Fruit fly (Drosophila melanogaster) whole organism, embryonic: Measurements from ENCODE around the gene ND-30.

Experiments used
- CG10209 ChIP-seq: fragments of 200-800 bp; sonication (Bioruptor generic); optimal IDR thresholded peaks from 3 replicates; lab custom pipeline; 2017; ENCODE audit warnings: missing biosample characterization, mild to moderate bottlenecking, missing genetic modification characterization, missing genetic modification reagents
- CG10565 ChIP-seq: fragments of 200-800 bp; sonication (Bioruptor generic); optimal IDR thresholded peaks from 3 replicates; lab custom pipeline; 2016; ENCODE audit warnings: missing biosample characterization, mild to moderate bottlenecking, missing genetic modification characterization
- CG11093 ChIP-seq: fragments of 200-800 bp; sonication (Bioruptor generic); IDR thresholded peaks from 3 replicates; pipeline ENCODE4 v1.3.6; 2022; ENCODE audit warnings: missing biosample characterization, missing genetic modification characterization
- CG11398 ChIP-seq: fragments of 200-800 bp; sonication (Bioruptor generic); optimal IDR thresholded peaks from 2 replicates; lab custom pipeline; 2016; ENCODE audit warnings: missing biosample characterization, missing genetic modification characterization
- CG12769 ChIP-seq: fragments of 200-800 bp; sonication (Bioruptor generic); optimal IDR thresholded peaks from 2 replicates; lab custom pipeline; 2019; ENCODE audit warnings: missing biosample characterization, mild to moderate bottlenecking, missing genetic modification characterization, moderate library complexity
- CG13775 ChIP-seq: fragments of 200-800 bp; sonication (Bioruptor generic); optimal IDR thresholded peaks from 3 replicates; lab custom pipeline; 2017; ENCODE audit warnings: missing biosample characterization, mild to moderate bottlenecking, missing genetic modification characterization
- CG14441 ChIP-seq: fragments of 200-800 bp; sonication (Bioruptor generic); IDR thresholded peaks from 2 replicates; pipeline ENCODE4 v1.3.6; 2022; ENCODE audit warnings: missing biosample characterization, missing genetic modification characterization
- CG14710 ChIP-seq: fragments of 200-800 bp; sonication (Bioruptor generic); optimal IDR thresholded peaks from 3 replicates; lab custom pipeline; 2019; ENCODE audit warnings: missing biosample characterization, mild to moderate bottlenecking, missing genetic modification characterization, moderate library complexity
- CG15073 ChIP-seq: fragments of 200-800 bp; sonication (Bioruptor generic); optimal IDR thresholded peaks from 2 replicates; lab custom pipeline; 2016; ENCODE audit warnings: missing biosample characterization, missing genetic modification characterization
- CG17385 ChIP-seq: fragments of 200-800 bp; sonication (Bioruptor generic); optimal IDR thresholded peaks from 3 replicates; lab custom pipeline; 2018; ENCODE audit warnings: missing biosample characterization, mild to moderate bottlenecking, missing genetic modification characterization
- CG1832 ChIP-seq: fragments of 200-800 bp; sonication (Bioruptor generic); optimal IDR thresholded peaks from 2 replicates; lab custom pipeline; 2017; ENCODE audit warnings: missing biosample characterization, mild to moderate bottlenecking, missing genetic modification characterization, inconsistent platforms
- CG18764 ChIP-seq: fragments of 200-800 bp; sonication (Bioruptor generic); optimal IDR thresholded peaks from 3 replicates; lab custom pipeline; 2016; ENCODE audit warnings: missing biosample characterization, missing genetic modification characterization
- CG2129 ChIP-seq: fragments of 200-800 bp; sonication (Bioruptor generic); IDR thresholded peaks from 2 replicates; pipeline ENCODE4 v1.3.6; 2022; ENCODE audit warnings: missing biosample characterization, missing genetic modification characterization; ENCODE audit not compliant: partially characterized antibody
- CG2889 ChIP-seq: fragments of 200-800 bp; sonication (Bioruptor generic); IDR thresholded peaks from 3 replicates; pipeline ENCODE4 v1.3.6; 2022; ENCODE audit warnings: missing biosample characterization, missing genetic modification characterization
- CG31224 ChIP-seq: fragments of 200-800 bp; sonication (Bioruptor generic); IDR thresholded peaks from 2 replicates; pipeline ENCODE4 v1.3.6; 2022; ENCODE audit warnings: missing biosample characterization, missing genetic modification characterization
- CG3847 ChIP-seq: fragments of 200-800 bp; sonication (Bioruptor generic); IDR thresholded peaks from 2 replicates; pipeline ENCODE4 v1.3.6; 2022; ENCODE audit warnings: missing biosample characterization, missing genetic modification characterization
- CG4707 ChIP-seq: fragments of 200-800 bp; sonication (Bioruptor generic); optimal IDR thresholded peaks from 2 replicates; lab custom pipeline; 2018; ENCODE audit warnings: missing biosample characterization, mild to moderate bottlenecking, missing genetic modification characterization, moderate library complexity
- CG5245 ChIP-seq: fragments of 200-800 bp; sonication (Bioruptor generic); optimal IDR thresholded peaks from 3 replicates; lab custom pipeline; 2016; ENCODE audit warnings: missing biosample characterization, missing genetic modification characterization
- CG6272 ChIP-seq: fragments of 200-800 bp; sonication (Bioruptor generic); IDR thresholded peaks from 2 replicates; pipeline ENCODE4 v1.3.6; 2022; ENCODE audit warnings: missing biosample characterization, missing genetic modification characterization
- CG7357 ChIP-seq: fragments of 200-800 bp; sonication (Bioruptor generic); IDR thresholded peaks from 3 replicates; pipeline ENCODE4 v1.3.6; 2022; ENCODE audit warnings: missing biosample characterization, missing genetic modification characterization
- CG7556 ChIP-seq: fragments of 200-800 bp; sonication (Bioruptor generic); optimal IDR thresholded peaks from 2 replicates; lab custom pipeline; 2017; ENCODE audit warnings: missing biosample characterization, mild to moderate bottlenecking, missing genetic modification characterization
- CG7839 ChIP-seq: fragments of 200-800 bp; sonication (Bioruptor generic); optimal IDR thresholded peaks from 3 replicates; lab custom pipeline; 2018; ENCODE audit warnings: missing biosample characterization, mild to moderate bottlenecking, missing genetic modification characterization, moderate library complexity
- Gug ChIP-seq: fragments of 200-800 bp; sonication (Bioruptor generic); IDR thresholded peaks from 4 replicates; pipeline ENCODE4 v1.3.6; 2022; ENCODE audit warnings: missing biosample characterization, missing genetic modification characterization
- Max ChIP-seq: fragments of 200-800 bp; sonication (Bioruptor generic); optimal IDR thresholded peaks from 2 replicates; lab custom pipeline; 2016; ENCODE audit warnings: missing biosample characterization, mild to moderate bottlenecking, missing genetic modification characterization
- Neu2 ChIP-seq: fragments of 200-800 bp; sonication (Bioruptor generic); optimal IDR thresholded peaks from 3 replicates; lab custom pipeline; 2016; ENCODE audit warnings: missing biosample characterization, missing genetic modification characterization, borderline replicate concordance
- Ssrp ChIP-seq: fragments of 200-800 bp; sonication (Bioruptor generic); optimal IDR thresholded peaks from 2 replicates; lab custom pipeline; 2018; ENCODE audit warnings: missing biosample characterization, mild to moderate bottlenecking, missing genetic modification characterization, moderate library complexity
- TFAM ChIP-seq: fragments of 200-800 bp; sonication (Bioruptor generic); optimal IDR thresholded peaks from 2 replicates; lab custom pipeline; 2017; ENCODE audit warnings: missing biosample characterization, missing genetic modification characterization, inconsistent platforms
- Tbp ChIP-seq: fragments of >200 bp; optimal IDR thresholded peaks from 2 replicates; lab custom pipeline; 2018; ENCODE audit warnings: missing biosample characterization, missing genetic modification characterization
- amos ChIP-seq: fragments of 200-800 bp; sonication (Bioruptor generic); IDR thresholded peaks from 2 replicates; pipeline ENCODE4 v1.3.6; 2022; ENCODE audit warnings: missing biosample characterization, missing genetic modification characterization; ENCODE audit not compliant: partially characterized antibody
- dmrt99B ChIP-seq: fragments of 200-800 bp; sonication (Bioruptor generic); optimal IDR thresholded peaks from 2 replicates; lab custom pipeline; 2018; ENCODE audit warnings: missing biosample characterization, mild to moderate bottlenecking, missing genetic modification characterization, moderate library complexity
- esg ChIP-seq: fragments of 200-800 bp; sonication (Bioruptor generic); conservative IDR thresholded peaks from 2 replicates; pipeline ENCODE4 v1.3.6; 2022; ENCODE audit warnings: missing biosample characterization, missing genetic modification characterization
- fd96Cb ChIP-seq: fragments of 200-800 bp; sonication (Bioruptor generic); optimal IDR thresholded peaks from 2 replicates; lab custom pipeline; 2018; ENCODE audit warnings: missing biosample characterization, mild to moderate bottlenecking, missing genetic modification characterization, moderate library complexity
- gcm2 ChIP-seq: fragments of 200-800 bp; sonication (Bioruptor generic); optimal IDR thresholded peaks from 2 replicates; lab custom pipeline; 2016; ENCODE audit warnings: missing biosample characterization, missing genetic modification characterization
- gem ChIP-seq: fragments of 200-800 bp; sonication (Bioruptor generic); optimal IDR thresholded peaks from 2 replicates; lab custom pipeline; 2019; ENCODE audit warnings: missing biosample characterization, mild to moderate bottlenecking, missing genetic modification characterization, moderate library complexity
- gfzf ChIP-seq: fragments of 200-800 bp; sonication (Bioruptor generic); optimal IDR thresholded peaks from 2 replicates; lab custom pipeline; 2016; ENCODE audit warnings: missing biosample characterization, mild to moderate bottlenecking, missing genetic modification characterization, moderate library complexity
- lilli ChIP-seq: fragments of 200-800 bp; sonication (Bioruptor generic); optimal IDR thresholded peaks from 3 replicates; lab custom pipeline; 2016; ENCODE audit warnings: missing biosample characterization, missing genetic modification characterization
- mld ChIP-seq: fragments of 200-800 bp; sonication (Bioruptor generic); IDR thresholded peaks from 3 replicates; pipeline ENCODE4 v1.3.6; 2022; ENCODE audit warnings: missing biosample characterization, missing genetic modification characterization; ENCODE audit not compliant: partially characterized antibody
- nerfin-1 ChIP-seq: fragments of 200-800 bp; sonication (Bioruptor generic); optimal IDR thresholded peaks from 3 replicates; lab custom pipeline; 2019; ENCODE audit warnings: missing biosample characterization, mild to moderate bottlenecking, missing genetic modification characterization, moderate library complexity
- org-1 ChIP-seq: fragments of 200-800 bp; sonication (Bioruptor generic); optimal IDR thresholded peaks from 2 replicates; lab custom pipeline; 2017; ENCODE audit warnings: missing biosample characterization, missing genetic modification characterization
- pfk ChIP-seq: fragments of 200-800 bp; sonication (Bioruptor generic); optimal IDR thresholded peaks from 2 replicates; lab custom pipeline; 2018; ENCODE audit warnings: missing biosample characterization, mild to moderate bottlenecking, missing genetic modification characterization, moderate library complexity
- sens-2 ChIP-seq: fragments of 200-800 bp; sonication (Bioruptor generic); IDR thresholded peaks from 2 replicates; pipeline ENCODE4 v1.3.6; 2022; ENCODE audit warnings: missing biosample characterization, missing genetic modification characterization
- so ChIP-seq: fragments of 200-800 bp; sonication (Bioruptor generic); IDR thresholded peaks from 3 replicates; pipeline ENCODE4 v1.3.6; 2022; ENCODE audit warnings: missing biosample characterization, missing genetic modification characterization
- ssp ChIP-seq: fragments of 200-800 bp; sonication (Bioruptor generic); IDR thresholded peaks from 2 replicates; pipeline ENCODE4 v1.3.6; 2022; ENCODE audit warnings: missing biosample characterization, missing genetic modification characterization
- tap ChIP-seq: fragments of 200-800 bp; optimal IDR thresholded peaks from 3 replicates; lab custom pipeline; 2019; ENCODE audit warnings: missing biosample characterization, mild to moderate bottlenecking, missing genetic modification characterization, moderate library complexity
- tin ChIP-seq: fragments of 200-800 bp; sonication (Bioruptor generic); optimal IDR thresholded peaks from 3 replicates; lab custom pipeline; 2016; ENCODE audit warnings: missing biosample characterization, missing genetic modification characterization
- trh ChIP-seq: fragments of 200-800 bp; sonication (Bioruptor generic); optimal IDR thresholded peaks from 2 replicates; lab custom pipeline; 2016; ENCODE audit warnings: missing biosample characterization, missing genetic modification characterization
- tx ChIP-seq: fragments of 200-800 bp; sonication (Bioruptor generic); optimal IDR thresholded peaks from 2 replicates; lab custom pipeline; 2016; ENCODE audit warnings: missing biosample characterization, missing genetic modification characterization

Gene ND-30

dm6 chr3L:3148125-3149059, 11.0 kb downstream of the ND-30 start, which contains the start of the genes Usp5 and BtbVII (continued):
- TF ChIP-seq gcm2 (GFP tag; lab: Kevin White, UChicago) (no peak), CG7556 (GFP tag; lab: Kevin White, UChicago) (no peak), TFAM (GFP tag; lab: Kevin White, UChicago) (no peak), CG3847 (peak; percentile 68), CG4707 (GFP tag; lab: Kevin White, UChicago) (no peak), Ssrp (tag; lab: Kevin White, UChicago) (peak; percentile 28), CG11398 (GFP tag; lab: Kevin White, UChicago) (peak; percentile 29), gfzf (GFP tag; lab: Kevin White, UChicago) (peak; percentile 78), tx (GFP tag; lab: Kevin White, UChicago) (peak; percentile 68), CG17385 (GFP tag; lab: Kevin White, UChicago) (no peak), gem (tag; lab: Kevin White, UChicago) (peak; percentile 65), CG14710 (tag; lab: Kevin White, UChicago) (peak; percentile 73), nerfin-1 (peak; percentile 10), CG11093 (GFP tag; lab: Robert Waterston, UW) (no peak), tin (peak; percentile 63), CG1832 (no peak), CG7839 (tag; lab: Kevin White, UChicago) (peak; percentile 41), CG31224 (GFP tag; lab: Robert Waterston, UW) (0 out of 2 replicates have a peak, but pooled peaks have one; percentile 10), CG5245 (GFP tag; lab: Kevin White, UChicago) (no peak), CG10565 (GFP tag; lab: Kevin White, UChicago) (no peak), mld (peak; percentile 90), lilli (GFP tag; lab: Kevin White, UChicago) (peak; percentile 84), CG10209 (peak; percentile 56), Max (GFP tag; lab: Kevin White, UChicago) (peak; percentile 43), sens-2 (GFP tag; lab: Robert Waterston, UW) (no peak), org-1 (peak; percentile 8), amos (GFP tag; lab: Robert Waterston, UW) (peak; percentile 90), CG12769 (tag; lab: Kevin White, UChicago) (peak; percentile 78), CG14441 (peak; percentile 64), CG18764 (GFP tag; lab: Kevin White, UChicago) (peak; percentile 20), CG7357 (GFP tag; lab: Robert Waterston, UW) (0 out of 3 replicates have a peak, but pooled peaks have one; percentile 12), CG2889 (GFP tag; lab: Robert Waterston, UW) (no peak), so (GFP tag; lab: Robert Waterston, UW) (0 out of 3 replicates have a peak, but pooled peaks have one; percentile 7), Tbp (GFP tag; lab: Kevin White, UChicago) (no peak), CG13775 (GFP tag; lab: Kevin White, UChicago) (peak; percentile 70), ssp (GFP tag; lab: Robert Waterston, UW) (peak; percentile 54), esg (no peak), dmrt99B (tag; lab: Kevin White, UChicago) (no peak), pfk (GFP tag; lab: Kevin White, UChicago) (no peak), tap (tag; lab: Kevin White, UChicago) (no peak), fd96Cb (tag; lab: Kevin White, UChicago) (no peak), CG2129 (GFP tag; lab: Robert Waterston, UW) (peak; percentile 96), CG6272 (peak; percentile 42; the same call in 1 of the 2 replicates), Gug (GFP tag; lab: Robert Waterston, UW) (peak; percentile 65; the same call in 2 of the 4 replicates), CG15073 (no peak), Neu2 (GFP tag; lab: Kevin White, UChicago) (no peak), trh (no peak)
